Worm (Caenorhabditis elegans) whole organism, early embryonic: Measurements from ENCODE around the gene bkip-1.

ENCODE experiments used
- ama-1 ChIP-seq: fragments of 150-350 bp; optimal IDR thresholded peaks from 2 replicates; lab custom pipeline; 2014
- ceh-13 ChIP-seq: fragments of 200-800 bp; sonication (Bioruptor generic); optimal IDR thresholded peaks from 2 replicates; lab custom pipeline; 2018; ENCODE audit warnings: mild to moderate bottlenecking, missing genetic modification characterization, missing compliant biosample characterization
- flt-1 ChIP-seq: fragments of 200-800 bp; sonication (Bioruptor generic); IDR thresholded peaks from 2 replicates; pipeline ENCODE4 v1.3.6; 2022; ENCODE audit warnings: missing genetic modification characterization, missing compliant biosample characterization
- hmbx-1 ChIP-seq: sonication (generic microtip); optimal IDR thresholded peaks from 2 replicates; lab custom pipeline; 2016; ENCODE audit warnings: mild to moderate bottlenecking, missing genetic modification characterization, missing compliant biosample characterization
- hnd-1 ChIP-seq: sonication (generic microtip); optimal IDR thresholded peaks from 2 replicates; lab custom pipeline; 2016; ENCODE audit warnings: missing genetic modification characterization, missing compliant biosample characterization

- no peak for TF ChIP-seq hmbx-1 (tag; lab: Kevin White, UChicago)
- no peak for TF ChIP-seq flt-1 (GFP tag; lab: Robert Waterston, UW)
- no peak for TF ChIP-seq hnd-1
- no peak for TF ChIP-seq ama-1 (lab: Kevin White, UChicago)
- no peak for TF ChIP-seq ceh-13 (GFP tag; lab: Kevin White, UChicago)
Observed at ce11 chrII:14138849-14139419, 37.9 kb downstream of the bkip-1 start.
